Worm (Caenorhabditis elegans) whole organism, L3 larva: ENCODE data around the gene F27C8.2.

Experiments
- aly-2 ChIP-seq: fragments of 150-350 bp; optimal IDR thresholded peaks from 2 replicates; lab custom pipeline; 2014; ENCODE audit warnings: missing biosample characterization, missing genetic modification characterization
- ceh-16 ChIP-seq: sonication (generic microtip); optimal IDR thresholded peaks from 2 replicates; lab custom pipeline; 2017; ENCODE audit warnings: missing biosample characterization, missing genetic modification characterization
- egl-27 ChIP-seq: sonication (generic microtip); optimal IDR thresholded peaks from 4 replicates; lab custom pipeline; 2017; ENCODE audit warnings: missing biosample characterization, missing genetic modification reagents, missing genetic modification characterization
- nhr-76 ChIP-seq: fragments of 150-350 bp; sonication (generic microtip); optimal IDR thresholded peaks from 5 replicates; lab custom pipeline; 2014; ENCODE audit warnings: missing biosample characterization, missing genetic modification characterization
- snpc-4 ChIP-seq: fragments of 150-350 bp; optimal IDR thresholded peaks from 2 replicates; lab custom pipeline; 2014; ENCODE audit warnings: missing biosample characterization, missing genetic modification characterization

DNA sequence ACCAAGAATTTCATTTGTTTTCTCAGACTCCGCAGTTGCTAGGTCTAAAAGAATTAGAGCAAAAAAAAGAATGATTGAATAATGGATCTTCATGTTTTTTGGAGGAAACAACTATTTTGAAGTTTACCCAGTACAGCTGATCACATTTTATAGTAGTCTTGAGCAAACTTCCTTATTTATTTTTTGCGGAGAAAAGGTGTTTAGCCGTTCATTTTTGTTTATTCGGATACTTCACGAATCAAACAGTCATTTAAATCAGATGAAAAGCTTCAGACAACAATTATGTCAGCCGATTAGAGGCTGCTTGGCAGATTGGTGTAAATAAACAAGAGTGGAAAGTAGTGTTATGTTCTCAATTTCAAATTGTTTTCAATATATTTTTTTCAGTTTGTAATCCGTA lies 28.1 kb downstream of the F27C8.2 start, which contains the start of gene W09C2.8:
- TF ChIP-seq nhr-76 (tag; lab: Kevin White, UChicago) = no peak
- TF ChIP-seq aly-2 = no peak
- no peak for TF ChIP-seq ceh-16 (tag; lab: Kevin White, UChicago)
- no peak for TF ChIP-seq snpc-4
- no peak for TF ChIP-seq egl-27
